Fruit fly (Drosophila melanogaster) whole organism: Measurements from ENCODE around the gene CG10559.

ENCODE experiments used
- CG8478 ChIP-seq: fragments of >200 bp; optimal IDR thresholded peaks from 2 replicates; lab custom pipeline; 2018; ENCODE audit warnings: inconsistent platforms
- Dll ChIP-seq: fragments of >200 bp; optimal IDR thresholded peaks from 2 replicates; lab custom pipeline; 2017
- EcR ChIP-seq, 2 experiments: fragments of >200 bp; optimal IDR thresholded peaks; 2 replicates each; lab custom pipeline; 2017; ENCODE audit warnings: missing biosample characterization in 2 of 2, missing genetic modification characterization in 2 of 2, missing genetic modification reagents in 2 of 2
- usp ChIP-seq: fragments of >200 bp; optimal IDR thresholded peaks from 2 replicates; lab custom pipeline; 2017; ENCODE audit warnings: missing biosample characterization, missing genetic modification characterization, mixed read lengths

- TF ChIP-seq EcR (GFP tag; optimal IDR thresholded peaks at IDR 0.05; lab: Kevin White, UChicago) = no peak
- no peak for TF ChIP-seq Dll (lab: Kevin White, UChicago)
- no peak for TF ChIP-seq CG8478
- TF ChIP-seq usp (GFP tag; lab: Kevin White, UChicago) = no peak
Measured at dm6 chr3R:25339952-25340351, 24.0 kb upstream of the CG10559 start, which contains the start of gene rha.
